Fruit fly (Drosophila melanogaster) whole organism, embryonic: ENCODE results near the gene RabX6.

ENCODE experiments used
- CG10209 ChIP-seq: fragments of 200-800 bp; sonication (Bioruptor generic); optimal IDR thresholded peaks from 3 replicates; lab custom pipeline; 2017; ENCODE audit warnings: missing biosample characterization, mild to moderate bottlenecking, missing genetic modification characterization, missing genetic modification reagents
- CG1024 ChIP-seq: fragments of 200-800 bp; sonication (Bioruptor generic); IDR thresholded peaks from 2 replicates; pipeline ENCODE4 v1.3.6; 2022; ENCODE audit warnings: missing biosample characterization, missing genetic modification characterization
- CG11085 ChIP-seq: fragments of 200-800 bp; sonication (Bioruptor generic); IDR thresholded peaks from 2 replicates; pipeline ENCODE4 v1.3.6; 2022; ENCODE audit warnings: missing biosample characterization, missing genetic modification characterization
- CG11695 ChIP-seq: fragments of 200-800 bp; sonication (Bioruptor generic); IDR thresholded peaks from 3 replicates; pipeline ENCODE4 v1.3.6; 2022; ENCODE audit warnings: missing biosample characterization, missing genetic modification characterization
- CG13894 ChIP-seq: fragments of 200-800 bp; sonication (Bioruptor generic); optimal IDR thresholded peaks from 3 replicates; lab custom pipeline; 2018; ENCODE audit warnings: missing biosample characterization, mild to moderate bottlenecking, missing genetic modification characterization, moderate library complexity
- CG14014 ChIP-seq: fragments of 200-800 bp; sonication (Bioruptor generic); IDR thresholded peaks from 2 replicates; pipeline ENCODE4 v1.3.6; 2022; ENCODE audit warnings: missing biosample characterization, missing genetic modification characterization
- CG1647 ChIP-seq: fragments of 200-800 bp; sonication (Bioruptor generic); optimal IDR thresholded peaks from 3 replicates; lab custom pipeline; 2016; ENCODE audit warnings: missing biosample characterization, missing genetic modification characterization
- CG1832 ChIP-seq: fragments of 200-800 bp; sonication (Bioruptor generic); optimal IDR thresholded peaks from 2 replicates; lab custom pipeline; 2017; ENCODE audit warnings: missing biosample characterization, mild to moderate bottlenecking, missing genetic modification characterization, inconsistent platforms
- CG2199 ChIP-seq: fragments of 200-800 bp; sonication (Bioruptor generic); IDR thresholded peaks from 3 replicates; pipeline ENCODE4 v1.3.6; 2022; ENCODE audit warnings: missing biosample characterization, missing genetic modification characterization
- CG2678 ChIP-seq: fragments of 200-800 bp; sonication (Bioruptor generic); optimal IDR thresholded peaks from 3 replicates; lab custom pipeline; 2019; ENCODE audit warnings: missing biosample characterization, mild to moderate bottlenecking, missing genetic modification characterization, moderate library complexity
- CG2712 ChIP-seq: fragments of 200-800 bp; optimal IDR thresholded peaks from 3 replicates; lab custom pipeline; 2019; ENCODE audit warnings: missing biosample characterization, mild to moderate bottlenecking, missing genetic modification characterization, moderate library complexity
- CG2889 ChIP-seq: fragments of 200-800 bp; sonication (Bioruptor generic); IDR thresholded peaks from 3 replicates; pipeline ENCODE4 v1.3.6; 2022; ENCODE audit warnings: missing biosample characterization, missing genetic modification characterization
- CG32772 ChIP-seq: fragments of 200-800 bp; sonication (Bioruptor generic); IDR thresholded peaks from 2 replicates; pipeline ENCODE4 v1.3.6; 2022; ENCODE audit warnings: missing biosample characterization, missing genetic modification characterization
- CG6683 ChIP-seq: fragments of 200-800 bp; sonication (Bioruptor generic); optimal IDR thresholded peaks from 2 replicates; lab custom pipeline; 2017; ENCODE audit warnings: missing biosample characterization, mild to moderate bottlenecking, missing genetic modification characterization, missing genetic modification reagents
- CG8290 ChIP-seq, 3 experiments: fragments of 200-800 bp; sonication (Bioruptor generic); optimal IDR thresholded peaks; 2 replicates each; lab custom pipeline; 2016 to 2019; ENCODE audit warnings: missing biosample characterization in 3 of 3, missing genetic modification characterization in 3 of 3, mild to moderate bottlenecking in 2 of 3, moderate library complexity in 1 of 3
- Deaf1 ChIP-seq: fragments of 200-800 bp; optimal IDR thresholded peaks from 3 replicates; lab custom pipeline; 2019; ENCODE audit warnings: missing biosample characterization, mild to moderate bottlenecking, missing genetic modification characterization, moderate library complexity
- Ets65A ChIP-seq: fragments of 200-800 bp; sonication (Bioruptor generic); peaks from one replicate; lab custom pipeline; 2016; ENCODE audit warnings: missing biosample characterization, missing genetic modification characterization
- H15 ChIP-seq: fragments of 200-800 bp; sonication (Bioruptor generic); IDR thresholded peaks from 3 replicates; pipeline ENCODE4 v1.3.6; 2022; ENCODE audit warnings: missing biosample characterization, missing genetic modification characterization
- Hmr ChIP-seq: fragments of 200-800 bp; sonication (Bioruptor generic); optimal IDR thresholded peaks from 3 replicates; lab custom pipeline; 2017; ENCODE audit warnings: mild to moderate bottlenecking, missing biosample characterization, missing genetic modification reagents, missing genetic modification characterization
- Hsf ChIP-seq: fragments of 200-800 bp; sonication (Bioruptor generic); optimal IDR thresholded peaks from 3 replicates; lab custom pipeline; 2016; ENCODE audit warnings: missing biosample characterization, missing genetic modification characterization
- Jarid2 ChIP-seq: fragments of 200-800 bp; sonication (Bioruptor generic); optimal IDR thresholded peaks from 3 replicates; lab custom pipeline; 2017; ENCODE audit warnings: mild to moderate bottlenecking, missing biosample characterization, missing genetic modification reagents, missing genetic modification characterization
- Med ChIP-seq: fragments of 200-800 bp; sonication (Bioruptor generic); peaks from one replicate; lab custom pipeline; 2016; ENCODE audit warnings: missing biosample characterization, missing genetic modification characterization, mild to moderate bottlenecking, inconsistent platforms, moderate library complexity
- Nf-YC ChIP-seq: fragments of 200-800 bp; optimal IDR thresholded peaks from 3 replicates; lab custom pipeline; 2019; ENCODE audit warnings: missing biosample characterization, mild to moderate bottlenecking, missing genetic modification characterization, moderate library complexity
- Pdp1 ChIP-seq, 2 experiments: fragments of 200-800 bp; sonication (Bioruptor generic); optimal IDR thresholded peaks; 3 replicates each; lab custom pipeline; 2016; ENCODE audit warnings: missing biosample characterization in 2 of 2, missing genetic modification characterization in 2 of 2, mild to moderate bottlenecking in 1 of 2, moderate library complexity in 1 of 2
- Poxn ChIP-seq: fragments of 200-800 bp; sonication (Bioruptor generic); IDR thresholded peaks from 2 replicates; pipeline ENCODE4 v1.3.6; 2022; ENCODE audit warnings: missing biosample characterization, missing genetic modification characterization
- ci ChIP-seq: fragments of 200-800 bp; sonication (Bioruptor generic); IDR thresholded peaks from 3 replicates; pipeline ENCODE4 v1.3.6; 2022; ENCODE audit warnings: missing biosample characterization, missing genetic modification characterization
- crol ChIP-seq: fragments of 200-800 bp; sonication (Bioruptor generic); IDR thresholded peaks from 2 replicates; pipeline ENCODE4 v1.3.6; 2022; ENCODE audit warnings: missing biosample characterization, missing genetic modification characterization
- dpn ChIP-seq, 2 experiments: fragments of 200-800 bp; sonication (Bioruptor generic); optimal IDR thresholded peaks; 3 replicates each; lab custom pipeline; 2016; ENCODE audit warnings: missing biosample characterization in 2 of 2, missing genetic modification characterization in 2 of 2
- her ChIP-seq: fragments of 200-800 bp; sonication (Bioruptor generic); optimal IDR thresholded peaks from 2 replicates; lab custom pipeline; 2016; ENCODE audit warnings: missing biosample characterization, missing genetic modification characterization
- hkb ChIP-seq, 2 experiments: fragments of 200-800 bp in 1 of 2; fragments of >200 bp in 1 of 2; sonication (Bioruptor generic) in 1 of 2; IDR thresholded peaks in 1 of 2; optimal IDR thresholded peaks in 1 of 2; 2 replicates each; pipeline versions ENCODE4 v1.3.6 to Lab custom; 2017 to 2022; ENCODE audit warnings: missing biosample characterization in 1 of 2, missing genetic modification characterization in 1 of 2
- klu ChIP-seq: fragments of 200-800 bp; sonication (Bioruptor generic); IDR thresholded peaks from 2 replicates; pipeline ENCODE4 v1.3.6; 2022; ENCODE audit warnings: missing biosample characterization, missing genetic modification characterization
- lab ChIP-seq: fragments of 200-800 bp; sonication (Bioruptor generic); optimal IDR thresholded peaks from 3 replicates; lab custom pipeline; 2017; ENCODE audit warnings: missing biosample characterization, missing genetic modification characterization, mild to moderate bottlenecking, moderate library complexity, missing genetic modification reagents
- lov ChIP-seq, 2 experiments: fragments of 200-800 bp in 1 of 2; fragments of >200 bp in 1 of 2; sonication (Bioruptor generic) in 1 of 2; IDR thresholded peaks in 1 of 2; optimal IDR thresholded peaks in 1 of 2; 2 replicates in 1 of 2; 3 replicates in 1 of 2; pipeline versions ENCODE4 v1.3.6 to Lab custom; 2017 to 2022; ENCODE audit warnings: missing biosample characterization in 1 of 2, missing genetic modification characterization in 1 of 2
- maf-S ChIP-seq: fragments of 200-800 bp; sonication (Bioruptor generic); optimal IDR thresholded peaks from 2 replicates; lab custom pipeline; 2016; ENCODE audit warnings: missing biosample characterization, missing genetic modification characterization
- otp ChIP-seq: fragments of 200-800 bp; sonication (Bioruptor generic); IDR thresholded peaks from 3 replicates; pipeline ENCODE4, ENCODE4 v1.3.6; 2022; ENCODE audit warnings: missing biosample characterization, missing genetic modification characterization
- pita ChIP-seq: fragments of 200-800 bp; sonication (Bioruptor generic); optimal IDR thresholded peaks from 2 replicates; lab custom pipeline; 2017; ENCODE audit warnings: missing biosample characterization, mild to moderate bottlenecking, missing genetic modification characterization
- repo ChIP-seq: fragments of 200-800 bp; sonication (Bioruptor generic); optimal IDR thresholded peaks from 2 replicates; lab custom pipeline; 2016; ENCODE audit warnings: missing biosample characterization, missing genetic modification characterization
- row ChIP-seq: fragments of 200-800 bp; sonication (Bioruptor generic); IDR thresholded peaks from 3 replicates; pipeline ENCODE4 v1.3.6; 2022; ENCODE audit warnings: missing biosample characterization, missing genetic modification characterization
- sens ChIP-seq: fragments of 200-800 bp; sonication (Bioruptor generic); peaks from one replicate; lab custom pipeline; 2016; ENCODE audit warnings: missing biosample characterization, missing genetic modification characterization
- sob ChIP-seq: fragments of 200-800 bp; sonication (Bioruptor generic); IDR thresholded peaks from 2 replicates; pipeline ENCODE4 v1.3.6; 2022; ENCODE audit warnings: missing biosample characterization, missing genetic modification characterization

RabX6 gene

dm6 chr3L:701798-702635 is 11.7 kb downstream of the RabX6 start:
- TF ChIP-seq CG10209 (GFP tag; lab: Kevin White, UChicago), result no peak
- no peak for TF ChIP-seq maf-S (GFP tag; lab: Kevin White, UChicago)
- 0 out of 3 replicates have a peak, but pooled peaks have one; percentile 27 for TF ChIP-seq ci (GFP tag; lab: Robert Waterston, UW)
- TF ChIP-seq Deaf1 (tag; lab: Kevin White, UChicago), result peak; percentile 31
- TF ChIP-seq CG13894 (tag; lab: Kevin White, UChicago), result peak; percentile 98
- TF ChIP-seq lov (optimal IDR thresholded peaks at IDR 0.05; lab: Kevin White, UChicago), result no peak
- 0 out of 3 replicates have a peak, but pooled peaks have one; percentile 31 for TF ChIP-seq lov (GFP tag; IDR thresholded peaks at IDR 0.05; lab: Robert Waterston, UW)
- TF ChIP-seq CG11085 (GFP tag; lab: Robert Waterston, UW), result no peak
- TF ChIP-seq CG8290 (GFP tag; optimal IDR thresholded peaks at IDR 0.05; lab: Kevin White, UChicago), result peak; percentile 15
- peak in 1 of 2 experiments; percentile 11 for TF ChIP-seq CG8290 (tag; optimal IDR thresholded peaks at IDR 0.05; lab: Kevin White, UChicago)
- TF ChIP-seq Ets65A (GFP tag; lab: Kevin White, UChicago), result peak; percentile 53
- peak; percentile 33; the same call in 1 of the 2 replicates for TF ChIP-seq crol
- TF ChIP-seq Med (GFP tag; lab: Kevin White, UChicago), result peak; percentile 45
- TF ChIP-seq her (GFP tag; lab: Kevin White, UChicago), result no peak

DNA sequence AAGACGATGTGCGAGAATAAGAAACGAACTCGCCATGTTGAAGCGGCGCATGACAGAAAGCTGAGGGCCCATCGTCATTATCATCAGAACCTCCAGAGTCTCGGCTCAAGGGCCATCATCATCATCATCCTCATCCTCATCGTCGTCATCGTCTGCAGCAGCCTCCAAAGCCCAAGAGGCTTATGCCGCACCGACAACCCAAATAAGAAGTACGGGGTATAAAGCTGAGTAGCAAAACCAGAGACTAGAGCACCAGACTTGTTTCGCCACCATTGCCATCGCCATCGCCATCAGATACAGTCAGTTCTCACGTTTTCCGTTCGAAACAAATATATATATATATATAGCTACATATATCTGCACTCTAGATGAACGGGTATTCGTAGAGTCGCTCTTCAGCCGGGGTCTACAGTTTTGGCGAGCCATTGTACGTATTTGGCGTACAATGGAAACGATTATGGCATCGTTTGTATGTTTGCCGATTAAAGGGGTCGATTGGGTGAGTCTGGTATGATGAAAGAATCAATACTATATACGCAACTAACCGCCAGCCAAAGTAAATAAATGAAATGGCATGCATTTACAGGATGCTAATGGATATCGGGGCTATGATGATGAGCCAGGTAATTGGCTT is 13.0 kb downstream of the RabX6 start:
- TF ChIP-seq Deaf1 (tag; lab: Kevin White, UChicago) (peak; percentile 23), sob (GFP tag; lab: Robert Waterston, UW) (no peak), CG13894 (tag; lab: Kevin White, UChicago) (peak; percentile 100), CG6683 (no peak), sens (peak; percentile 42), row (GFP tag; lab: Robert Waterston, UW) (0 out of 3 replicates have a peak, but pooled peaks have one; percentile 1), CG32772 (GFP tag; lab: Robert Waterston, UW) (no peak), pita (no peak)

dm6 chr3L:704661-705543 is 14.6 kb downstream of the RabX6 start:
- TF ChIP-seq CG2889 (GFP tag; lab: Robert Waterston, UW) (0 out of 3 replicates have a peak, but pooled peaks have one; percentile 26), H15 (GFP tag; lab: Robert Waterston, UW) (0 out of 3 replicates have a peak, but pooled peaks have one; percentile 34), CG6683 (no peak), CG1832 (GFP tag; lab: Kevin White, UChicago) (no peak), Hsf (GFP tag; lab: Kevin White, UChicago) (peak; percentile 3), CG2712 (tag; lab: Kevin White, UChicago) (peak; percentile 10), repo (no peak), CG2199 (GFP tag; lab: Robert Waterston, UW) (no peak), Ets65A (GFP tag; lab: Kevin White, UChicago) (peak; percentile 74), CG1647 (GFP tag; lab: Kevin White, UChicago) (no peak), Jarid2 (GFP tag; lab: Kevin White, UChicago) (no peak), CG1024 (peak; percentile 52; the same call in 1 of the 2 replicates), klu (GFP tag; lab: Robert Waterston, UW) (0 out of 2 replicates have a peak, but pooled peaks have one; percentile 38), CG11695 (GFP tag; lab: Robert Waterston, UW) (0 out of 3 replicates have a peak, but pooled peaks have one; percentile 11), otp (GFP tag; lab: Robert Waterston, UW) (peak; percentile 59; the same call in 1 of the 3 replicates), Pdp1 (GFP tag; optimal IDR thresholded peaks at IDR 0.05; lab: Kevin White, UChicago) (peak in 1 of 2 experiments; percentile 46), hkb (optimal IDR thresholded peaks at IDR 0.05; lab: Kevin White, UChicago) (no peak), hkb (GFP tag; IDR thresholded peaks at IDR 0.05; lab: Robert Waterston, UW) (peak; percentile 67; the same call in 1 of the 2 replicates), CG2678 (tag; lab: Kevin White, UChicago) (peak; percentile 13), Nf-YC (no peak), lab (GFP tag; lab: Kevin White, UChicago) (peak; percentile 28), dpn (GFP tag; optimal IDR thresholded peaks at IDR 0.05; lab: Kevin White, UChicago) (peak in 1 of 2 experiments; percentile 28), Hmr (GFP tag; lab: Kevin White, UChicago) (peak; percentile 35), Poxn (GFP tag; lab: Robert Waterston, UW) (no peak), CG14014 (GFP tag; lab: Robert Waterston, UW) (peak; percentile 39; the same call in 1 of the 2 replicates)
